Worm (Caenorhabditis elegans) whole organism, L4 larva: ENCODE results near the gene egl-17.

Experiments
- F10B5.3 ChIP-seq: sonication (generic microtip); optimal IDR thresholded peaks from 2 replicates; lab custom pipeline; 2016; ENCODE audit warnings: mild to moderate bottlenecking, missing genetic modification characterization, missing compliant biosample characterization
- F37D6.2 ChIP-seq: sonication (generic microtip); optimal IDR thresholded peaks from 2 replicates; lab custom pipeline; 2016; ENCODE audit warnings: mild to moderate bottlenecking, missing genetic modification characterization, missing compliant biosample characterization
- T26A8.4 ChIP-seq: fragments of 200-800 bp; sonication (Bioruptor generic); IDR thresholded peaks from 2 replicates; pipeline ENCODE4 v1.3.6; 2022; ENCODE audit warnings: missing genetic modification characterization, missing compliant biosample characterization
- Y5F2A.4 ChIP-seq: fragments of 200-800 bp; sonication (Bioruptor generic); optimal IDR thresholded peaks from 2 replicates; lab custom pipeline; 2018; ENCODE audit warnings: mild to moderate bottlenecking, missing genetic modification characterization, missing compliant biosample characterization
- ZK337.2 ChIP-seq: fragments of 200-800 bp; sonication (Bioruptor generic); IDR thresholded peaks from 2 replicates; pipeline ENCODE4 v1.3.6; 2022; ENCODE audit warnings: missing genetic modification reagents, missing genetic modification characterization, missing compliant biosample characterization
- ZK546.5 ChIP-seq, 2 experiments: sonication (generic microtip); optimal IDR thresholded peaks; 2 replicates each; lab custom pipeline; 2017; ENCODE audit warnings: missing biosample characterization in 2 of 2, missing genetic modification characterization in 2 of 2
- aly-2 ChIP-seq: sonication (generic microtip); optimal IDR thresholded peaks from 2 replicates; lab custom pipeline; 2018; ENCODE audit warnings: missing biosample characterization, missing genetic modification characterization
- ama-1 ChIP-seq: fragments of 150-350 bp; optimal IDR thresholded peaks from 2 replicates; lab custom pipeline; 2014; ENCODE audit warnings: inconsistent platforms, mixed read lengths
- arid-1 ChIP-seq: fragments of 200-800 bp; sonication (Bioruptor generic); conservative IDR thresholded peaks from 2 replicates; pipeline ENCODE4 v1.3.6; 2022; ENCODE audit warnings: missing genetic modification reagents, missing genetic modification characterization, missing compliant biosample characterization
- ceh-20 ChIP-seq: fragments of 200-800 bp; sonication (Bioruptor generic); IDR thresholded peaks from 2 replicates; pipeline ENCODE4 v1.3.6; 2022; ENCODE audit warnings: missing genetic modification reagents, missing genetic modification characterization, missing compliant biosample characterization
- ceh-28 ChIP-seq: fragments of 150-350 bp; optimal IDR thresholded peaks from 2 replicates; lab custom pipeline; 2014; ENCODE audit warnings: missing biosample characterization, missing genetic modification reagents, missing genetic modification characterization
- ceh-32 ChIP-seq: sonication (generic microtip); optimal IDR thresholded peaks from 2 replicates; lab custom pipeline; 2016; ENCODE audit warnings: mild to moderate bottlenecking, missing genetic modification characterization, missing compliant biosample characterization; ENCODE audit not compliant: poor library complexity
- ctbp-1 ChIP-seq: fragments of 200-800 bp; sonication (Bioruptor generic); IDR thresholded peaks from 2 replicates; pipeline ENCODE4 v1.3.6; 2022; ENCODE audit warnings: missing genetic modification reagents, missing genetic modification characterization, missing compliant biosample characterization
- daf-12 ChIP-seq: fragments of 150-350 bp; optimal IDR thresholded peaks from 2 replicates; lab custom pipeline; 2014; ENCODE audit warnings: missing biosample characterization, missing genetic modification reagents, missing genetic modification characterization
- dmd-6 ChIP-seq: fragments of 200-800 bp; sonication (Bioruptor generic); IDR thresholded peaks from 2 replicates; pipeline ENCODE4 v1.3.6; 2022; ENCODE audit warnings: missing genetic modification reagents, missing genetic modification characterization, missing compliant biosample characterization
- dmd-8 ChIP-seq: fragments of 200-800 bp; sonication (Bioruptor generic); IDR thresholded peaks from 2 replicates; pipeline ENCODE4 v1.3.6; 2022; ENCODE audit warnings: missing genetic modification characterization, missing compliant biosample characterization
- dve-1 ChIP-seq: sonication (generic microtip); optimal IDR thresholded peaks from 2 replicates; lab custom pipeline; 2017; ENCODE audit warnings: antibody characterized with exemption, mild to moderate bottlenecking, missing genetic modification characterization, missing compliant biosample characterization; ENCODE audit not compliant: insufficient read depth
- fkh-10 ChIP-seq: fragments of 150-350 bp; optimal IDR thresholded peaks from 2 replicates; lab custom pipeline; 2014; ENCODE audit warnings: missing biosample characterization, missing genetic modification reagents, missing genetic modification characterization
- hmg-1.1 ChIP-seq: fragments of 200-800 bp; sonication (Bioruptor generic); IDR thresholded peaks from 2 replicates; pipeline ENCODE4 v1.3.6; 2022; ENCODE audit warnings: missing genetic modification reagents, missing genetic modification characterization, missing compliant biosample characterization
- lin-1 ChIP-seq: fragments of 200-800 bp; sonication (Bioruptor generic); IDR thresholded peaks from 2 replicates; pipeline ENCODE4 v1.3.6; 2022; ENCODE audit warnings: missing genetic modification reagents, missing genetic modification characterization, missing compliant biosample characterization
- lin-38 ChIP-seq: fragments of 200-800 bp; sonication (Bioruptor generic); IDR thresholded peaks from 2 replicates; pipeline ENCODE4 v1.3.6; 2022; ENCODE audit warnings: missing genetic modification reagents, missing genetic modification characterization, missing compliant biosample characterization
- madf-5 ChIP-seq, 2 experiments: fragments of 200-800 bp; sonication (Bioruptor generic); IDR thresholded peaks; 2 replicates each; pipeline ENCODE4 v1.3.6; 2022; ENCODE audit warnings: missing compliant biosample characterization in 2 of 2, missing genetic modification characterization in 2 of 2
- madf-9 ChIP-seq: fragments of 200-800 bp; sonication (Bioruptor generic); conservative IDR thresholded peaks from 2 replicates; pipeline ENCODE4 v1.3.6; 2022; ENCODE audit warnings: missing genetic modification reagents, missing genetic modification characterization, missing compliant biosample characterization
- mdl-1 ChIP-seq, 2 experiments: fragments of 150-350 bp in 1 of 2; sonication (generic microtip) in 1 of 2; optimal IDR thresholded peaks; 2 replicates each; lab custom pipeline; 2014 to 2017; ENCODE audit warnings: missing biosample characterization in 2 of 2, missing genetic modification characterization in 2 of 2
- mdt-29 ChIP-seq: fragments of 200-800 bp; sonication (Bioruptor generic); IDR thresholded peaks from 2 replicates; pipeline ENCODE4 v1.3.6; 2022; ENCODE audit warnings: missing genetic modification reagents, missing genetic modification characterization, missing compliant biosample characterization
- mep-1 ChIP-seq: fragments of 150-350 bp; sonication (generic microtip); optimal IDR thresholded peaks from 3 replicates; lab custom pipeline; 2014; ENCODE audit warnings: missing biosample characterization, missing genetic modification characterization
- mes-2 ChIP-seq: sonication (generic microtip); optimal IDR thresholded peaks from 2 replicates; lab custom pipeline; 2016; ENCODE audit warnings: missing genotype, mild to moderate bottlenecking, missing genetic modification characterization, missing compliant biosample characterization; ENCODE audit not compliant: poor library complexity, severe bottlenecking
- mxl-3 ChIP-seq: fragments of 200-800 bp; sonication (Bioruptor generic); optimal IDR thresholded peaks from 2 replicates; lab custom pipeline; 2018; ENCODE audit warnings: mild to moderate bottlenecking, missing genetic modification characterization, missing compliant biosample characterization
- nhr-10 ChIP-seq: fragments of 150-350 bp; optimal IDR thresholded peaks from 2 replicates; lab custom pipeline; 2014; ENCODE audit warnings: missing biosample characterization, missing genetic modification characterization
- nhr-11 ChIP-seq: fragments of 150-350 bp; optimal IDR thresholded peaks from 2 replicates; lab custom pipeline; 2014; ENCODE audit warnings: missing biosample characterization, missing genetic modification characterization
- nhr-28 ChIP-seq: fragments of 150-350 bp; optimal IDR thresholded peaks from 2 replicates; lab custom pipeline; 2014; ENCODE audit warnings: missing biosample characterization, missing genetic modification characterization
- nhr-42 ChIP-seq: fragments of 200-800 bp; sonication (Bioruptor generic); IDR thresholded peaks from 2 replicates; pipeline ENCODE4 v1.3.6; 2022; ENCODE audit warnings: missing genetic modification characterization, missing compliant biosample characterization
- nhr-48 ChIP-seq: sonication (generic microtip); optimal IDR thresholded peaks from 2 replicates; lab custom pipeline; 2016; ENCODE audit warnings: mild to moderate bottlenecking, missing genetic modification characterization, missing compliant biosample characterization
- nhr-6 ChIP-seq: fragments of 150-350 bp; optimal IDR thresholded peaks from 2 replicates; lab custom pipeline; 2014; ENCODE audit warnings: missing biosample characterization, missing genetic modification characterization
- nhr-76 ChIP-seq: fragments of 150-350 bp; optimal IDR thresholded peaks from 2 replicates; lab custom pipeline; 2014; ENCODE audit warnings: missing biosample characterization, missing genetic modification characterization
- nhr-77 ChIP-seq: fragments of 150-350 bp; optimal IDR thresholded peaks from 2 replicates; lab custom pipeline; 2014; ENCODE audit warnings: missing biosample characterization, missing genetic modification characterization
- pha-4 ChIP-seq, 2 experiments: fragments of 150-350 bp in 1 of 2; fragments of 200-800 bp in 1 of 2; sonication (Bioruptor generic) in 1 of 2; IDR thresholded peaks in 1 of 2; optimal IDR thresholded peaks in 1 of 2; 2 replicates each; pipeline versions ENCODE4 v1.3.6 to Lab custom; 2014 to 2022; ENCODE audit warnings: missing genetic modification characterization in 2 of 2, missing genetic modification reagents in 2 of 2, missing biosample characterization in 1 of 2, missing compliant biosample characterization in 1 of 2
- php-3 ChIP-seq: fragments of 200-800 bp; sonication (Bioruptor generic); IDR thresholded peaks from 2 replicates; pipeline ENCODE4 v1.3.6; 2022; ENCODE audit warnings: missing genetic modification reagents, missing genetic modification characterization, missing compliant biosample characterization
- rbr-2 ChIP-seq: sonication (generic microtip); optimal IDR thresholded peaks from 2 replicates; lab custom pipeline; 2016; ENCODE audit warnings: missing genotype, missing genetic modification characterization, missing compliant biosample characterization
- saeg-2 ChIP-seq: fragments of 200-800 bp; sonication (Bioruptor generic); IDR thresholded peaks from 2 replicates; pipeline ENCODE4 v1.3.6; 2022; ENCODE audit warnings: missing genetic modification reagents, missing genetic modification characterization, missing compliant biosample characterization
- sdz-12 ChIP-seq: fragments of 200-800 bp; sonication (Bioruptor generic); optimal IDR thresholded peaks from 2 replicates; lab custom pipeline; 2018; ENCODE audit warnings: mild to moderate bottlenecking, missing genetic modification characterization, missing compliant biosample characterization
- skn-1 ChIP-seq: fragments of 150-350 bp; optimal IDR thresholded peaks from 2 replicates; lab custom pipeline; 2014; ENCODE audit warnings: missing biosample characterization, missing genetic modification characterization
- spr-3 ChIP-seq: fragments of 200-800 bp; sonication (Bioruptor generic); optimal IDR thresholded peaks from 2 replicates; lab custom pipeline; 2018; ENCODE audit warnings: mild to moderate bottlenecking, missing genetic modification characterization, missing compliant biosample characterization
- tra-1 ChIP-seq: fragments of 200-800 bp; sonication (Bioruptor generic); IDR thresholded peaks from 2 replicates; pipeline ENCODE4 v1.3.6; 2022; ENCODE audit warnings: missing genetic modification reagents, missing genetic modification characterization, missing compliant biosample characterization
- unc-39 ChIP-seq: sonication (generic microtip); optimal IDR thresholded peaks from 2 replicates; lab custom pipeline; 2017; ENCODE audit warnings: missing biosample characterization, missing genetic modification characterization
- unc-62 ChIP-seq, 3 experiments: fragments of 150-350 bp in 1 of 3; sonication (generic microtip); optimal IDR thresholded peaks in 2 of 3; peaks in 1 of 3; 1 replicate in 1 of 3; 2 replicates in 2 of 3; lab custom pipeline; 2014 to 2017; ENCODE audit warnings: missing biosample characterization in 3 of 3, missing genetic modification characterization in 3 of 3, missing genetic modification reagents in 3 of 3, missing genotype in 1 of 3
- vab-7 ChIP-seq: fragments of 200-800 bp; sonication (Bioruptor generic); IDR thresholded peaks from 2 replicates; pipeline ENCODE4 v1.3.6; 2022; ENCODE audit warnings: missing genetic modification reagents, missing genetic modification characterization, missing compliant biosample characterization
- ztf-7 ChIP-seq: fragments of 150-350 bp; optimal IDR thresholded peaks from 2 replicates; lab custom pipeline; 2014; ENCODE audit warnings: missing biosample characterization, missing genetic modification characterization

The egl-17 gene

DNA sequence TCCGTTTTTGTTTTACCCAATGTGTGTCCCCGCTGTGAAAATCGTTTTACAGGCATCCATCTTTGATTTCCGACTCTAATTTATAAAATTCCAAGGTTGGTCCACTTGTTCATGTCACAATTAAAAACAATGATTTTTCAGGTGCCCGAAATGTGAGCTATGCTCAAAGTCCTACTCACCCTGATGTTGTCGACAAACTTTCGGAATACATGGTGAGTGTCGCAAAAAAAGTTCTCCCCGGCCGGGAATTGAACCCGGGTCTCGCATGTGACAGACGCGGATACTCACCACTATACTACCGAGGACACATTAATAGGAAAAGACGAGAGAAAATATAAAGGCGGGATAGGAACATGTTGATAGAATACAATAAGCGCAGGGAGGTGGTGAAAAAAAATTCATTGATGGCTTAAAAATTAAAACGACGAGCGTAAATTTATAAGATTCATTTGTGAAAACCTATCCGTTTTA is at the start of gene egl-17 (continued):
- TF ChIP-seq ctbp-1 (GFP tag; lab: Robert Waterston, UW) (peak; percentile 94), madf-9 (GFP tag; lab: Robert Waterston, UW) (peak; percentile 84), T26A8.4 (GFP tag; lab: Robert Waterston, UW) (peak; percentile 90; the same call in 1 of the 2 replicates), nhr-6 (peak; percentile 20)

DNA sequence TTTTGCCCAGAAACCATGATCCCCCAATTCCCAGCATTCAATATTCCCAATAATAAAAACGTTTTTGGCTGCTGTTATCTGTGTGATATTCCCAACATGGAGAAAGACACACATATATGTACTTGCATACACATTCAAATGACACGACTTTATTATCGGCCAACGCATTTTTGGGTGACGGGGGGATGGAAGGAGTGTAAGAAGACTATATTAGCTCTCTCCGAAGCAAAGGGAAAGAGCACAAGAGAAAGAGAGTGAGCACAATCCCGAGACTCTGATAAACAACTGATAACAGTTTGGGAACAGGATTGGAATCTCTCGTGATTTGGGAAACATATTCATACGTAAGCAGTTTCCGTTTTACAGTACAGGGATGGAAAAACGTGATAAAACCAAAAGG is 49.1 kb upstream of the egl-17 start:
- TF ChIP-seq mes-2 (peak; percentile 17), mdl-1 (tag; optimal IDR thresholded peaks at IDR 0.05; lab: Kevin White, UChicago) (no peak), nhr-42 (GFP tag; lab: Robert Waterston, UW) (no peak), ctbp-1 (GFP tag; lab: Robert Waterston, UW) (no peak), sdz-12 (GFP tag; lab: Kevin White, UChicago) (no peak), F37D6.2 (tag; lab: Kevin White, UChicago) (no peak), php-3 (GFP tag; lab: Robert Waterston, UW) (peak; percentile 59; the same call in 1 of the 2 replicates), mdt-29 (GFP tag; lab: Robert Waterston, UW) (no peak; the same call in 1 of the 2 replicates), nhr-28 (peak; percentile 79), mxl-3 (GFP tag; lab: Kevin White, UChicago) (no peak), aly-2 (tag; lab: Kevin White, UChicago) (no peak), tra-1 (no peak), Y5F2A.4 (no peak), ceh-28 (tag; lab: Kevin White, UChicago) (no peak), spr-3 (GFP tag; lab: Kevin White, UChicago) (no peak), nhr-77 (tag; lab: Kevin White, UChicago) (peak; percentile 73), dve-1 (tag; lab: Kevin White, UChicago) (no peak), lin-38 (no peak), nhr-11 (tag; lab: Kevin White, UChicago) (no peak), mep-1 (tag; lab: Kevin White, UChicago) (peak; percentile 66), vab-7 (no peak), ztf-7 (tag; lab: Kevin White, UChicago) (no peak), nhr-10 (tag; lab: Kevin White, UChicago) (peak; percentile 76), unc-39 (tag; lab: Kevin White, UChicago) (no peak), saeg-2 (GFP tag; lab: Robert Waterston, UW) (0 out of 2 replicates have a peak, but pooled peaks have one; percentile 24), skn-1 (tag; lab: Kevin White, UChicago) (no peak), madf-5 (GFP tag; IDR thresholded peaks at IDR 0.05; lab: Robert Waterston, UW) (no peak), ZK337.2 (GFP tag; lab: Robert Waterston, UW) (no peak), nhr-76 (no peak), F10B5.3 (tag; lab: Kevin White, UChicago) (no peak), arid-1 (no peak), nhr-6 (peak; percentile 27), dmd-6 (peak; percentile 85), daf-12 (no peak), ceh-32 (tag; lab: Kevin White, UChicago) (no peak), pha-4 (GFP tag; IDR thresholded peaks at IDR 0.05; lab: Robert Waterston, UW) (no peak), pha-4 (tag; optimal IDR thresholded peaks at IDR 0.05; lab: Kevin White, UChicago) (peak; percentile 48), rbr-2 (tag; lab: Kevin White, UChicago) (no peak), fkh-10 (GFP tag; lab: Kevin White, UChicago) (no peak), unc-62 (GFP tag; optimal IDR thresholded peaks at IDR 0.05 in 1 of 2; lab: Kevin White, UChicago) (peak in 1 of 2 experiments; percentile 92), unc-62 (tag; optimal IDR thresholded peaks at IDR 0.05; lab: Kevin White, UChicago) (no peak), hmg-1.1 (no peak), ZK546.5 (tag; optimal IDR thresholded peaks at IDR 0.05; lab: Kevin White, UChicago) (no peak), T26A8.4 (GFP tag; lab: Robert Waterston, UW) (no peak), ama-1 (lab: Kevin White, UChicago) (no peak), dmd-8 (GFP tag; lab: Robert Waterston, UW) (no peak), ceh-20 (GFP tag; lab: Robert Waterston, UW) (no peak), lin-1 (GFP tag; lab: Robert Waterston, UW) (peak; percentile 67), nhr-48 (tag; lab: Kevin White, UChicago) (peak; percentile 68)
